Fruit fly (Drosophila melanogaster) Kc167 (cell line): ENCODE measurements around the gene CG14839.

Experiments
- Myc ChIP-seq: fragments of >200 bp; optimal IDR thresholded peaks from 2 replicates; lab custom pipeline; 2017; ENCODE audit warnings: missing external identifiers
- Sin3A ChIP-seq: fragments of >200 bp; optimal IDR thresholded peaks from 2 replicates; lab custom pipeline; 2018; ENCODE audit warnings: missing external identifiers
- psq ChIP-seq: fragments of >200 bp; optimal IDR thresholded peaks from 2 replicates; lab custom pipeline; 2017; ENCODE audit warnings: missing external identifiers

dm6 chr3R:14275519-14276172 is 13.5 kb downstream of the CG14839 start:
- TF ChIP-seq Sin3A (no peak), psq (lab: Kevin White, UChicago) (no peak), Myc (no peak)
